Worm (Caenorhabditis elegans): ENCODE data around the gene srw-59.
"Not testable (repeated sequence)": the region's sequence is repeated elsewhere in the genome, so short reads cannot be mapped to it uniquely, and the experiment has no call there.

The srw-59 gene

ce11 chrV:15912677-15913076, 38.1 kb downstream of the srw-59 start:
- TF ChIP-seq rbr-2 (tag; optimal IDR thresholded peaks at IDR 0.05) (no peak), set-16 (GFP tag; IDR thresholded peaks at IDR 0.05) (peak; percentile 58)

ce11 chrV:15911848-15912247, 39.0 kb downstream of the srw-59 start, which contains the start of gene F35E8.6:
Gene F35E8.6 (plus strand): TSS chrV:15912148.
- TF ChIP-seq mdl-1 (tag; optimal IDR thresholded peaks at IDR 0.05) (no peak), nhr-41 (GFP tag; IDR thresholded peaks at IDR 0.05) (no peak)

DNA sequence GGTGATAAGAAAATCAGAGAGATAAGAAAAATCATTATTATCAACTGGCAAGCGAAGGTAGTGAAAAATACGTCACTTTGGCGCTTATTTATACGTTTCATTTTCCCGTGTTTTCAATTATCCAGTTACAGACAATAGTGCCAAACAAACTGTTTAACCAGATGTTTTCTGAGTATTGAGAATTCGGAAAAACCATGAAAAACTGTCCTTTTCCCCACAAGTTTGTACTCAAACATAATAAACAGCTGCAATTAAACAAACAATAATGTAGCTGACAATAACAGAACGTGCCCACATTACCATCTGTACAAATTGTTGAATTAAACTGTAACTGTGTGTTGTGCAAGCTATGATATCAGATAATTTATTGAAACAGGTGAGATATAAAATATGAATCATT, 45.3 kb downstream of the srw-59 start, which contains the start of the genes F35E8.1 and F35E8.2:
TSS of gene F35E8.1 (minus strand) at position 101 of the 400 bp plus-strand sequence.
TSS of gene F35E8.2 (plus strand) at position 132 of the 400 bp plus-strand sequence.
- not testable (repeated sequence) for TF ChIP-seq daf-16 (GFP tag; optimal IDR thresholded peaks at IDR 0.05)
- TF ChIP-seq daf-16 (tag; optimal IDR thresholded peaks at IDR 0.05) = peak; percentile 46
- 0 out of 2 replicates have a peak, but pooled peaks have one; percentile 14 for TF ChIP-seq dmd-6 (GFP tag; IDR thresholded peaks at IDR 0.05)

DNA sequence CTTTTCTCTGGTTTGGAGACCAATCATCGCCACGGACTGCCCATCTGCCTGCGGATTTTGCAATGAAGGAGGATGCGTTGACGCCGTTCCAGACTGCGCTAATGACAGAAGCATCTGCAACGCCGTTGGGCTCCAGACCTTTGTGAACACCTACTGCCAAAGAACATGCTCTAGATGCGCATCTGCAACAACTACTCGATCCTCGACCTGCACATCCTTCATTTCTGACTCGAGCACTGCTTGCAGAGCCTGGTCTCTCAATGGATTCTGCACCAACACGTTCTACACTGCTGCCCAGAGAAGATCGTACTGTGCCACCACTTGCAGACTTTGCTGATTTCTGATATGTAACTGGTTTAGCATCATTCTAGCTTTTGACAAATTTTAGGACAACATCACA, 50.2 kb downstream of the srw-59 start:
- TF ChIP-seq dpl-1 (GFP tag; optimal IDR thresholded peaks at IDR 0.05) (no peak), unc-62 (GFP tag; optimal IDR thresholded peaks at IDR 0.05 in 1 of 2) (no peak), unc-62 (tag; optimal IDR thresholded peaks at IDR 0.05) (no peak), ceh-44 (GFP tag; IDR thresholded peaks at IDR 0.05) (no peak), ZK546.5 (tag; optimal IDR thresholded peaks at IDR 0.05) (no peak), aly-2 (tag; optimal IDR thresholded peaks at IDR 0.05) (no peak), hif-1 (tag; optimal IDR thresholded peaks at IDR 0.05) (no peak), pha-4 (GFP tag; IDR thresholded peaks at IDR 0.05) (no peak), pha-4 (tag; optimal IDR thresholded peaks at IDR 0.05) (no peak), zip-11 (GFP tag; IDR thresholded peaks at IDR 0.05) (no peak), set-16 (GFP tag; IDR thresholded peaks at IDR 0.05) (no peak), F26F4.8 (GFP tag; conservative IDR thresholded peaks at IDR 0.05) (no peak), ceh-32 (tag; optimal IDR thresholded peaks at IDR 0.05; ENCODE audit: poor library complexity) (no peak), zag-1 (tag; optimal IDR thresholded peaks at IDR 0.05) (no peak), ztf-11 (tag; optimal IDR thresholded peaks at IDR 0.05) (no peak), lin-38 (GFP tag; IDR thresholded peaks at IDR 0.05) (no peak), jun-1 (tag; optimal IDR thresholded peaks at IDR 0.05) (no peak), unc-39 (tag; optimal IDR thresholded peaks at IDR 0.05) (no peak), nhr-41 (GFP tag; IDR thresholded peaks at IDR 0.05) (no peak), F49E8.2 (tag; optimal IDR thresholded peaks at IDR 0.05; ENCODE audit: borderline replicate concordance) (no peak)
